Worm (Caenorhabditis elegans): ENCODE data around the gene K10D6.3.

- TF ChIP-seq flt-1 (GFP tag; IDR thresholded peaks at IDR 0.05) (no peak), ztf-29 (GFP tag; IDR thresholded peaks at IDR 0.05) (no peak), ztf-23 (GFP tag; IDR thresholded peaks at IDR 0.05) (no peak)
These were observed 35.9 kb upstream of the K10D6.3 start, which contains the start of gene srg-40 for ce11 chrV:11164475-11164874.

All from whole organism, midembryonic.